Worm (Caenorhabditis elegans): ENCODE data around the gene E02H4.7.

DNA sequence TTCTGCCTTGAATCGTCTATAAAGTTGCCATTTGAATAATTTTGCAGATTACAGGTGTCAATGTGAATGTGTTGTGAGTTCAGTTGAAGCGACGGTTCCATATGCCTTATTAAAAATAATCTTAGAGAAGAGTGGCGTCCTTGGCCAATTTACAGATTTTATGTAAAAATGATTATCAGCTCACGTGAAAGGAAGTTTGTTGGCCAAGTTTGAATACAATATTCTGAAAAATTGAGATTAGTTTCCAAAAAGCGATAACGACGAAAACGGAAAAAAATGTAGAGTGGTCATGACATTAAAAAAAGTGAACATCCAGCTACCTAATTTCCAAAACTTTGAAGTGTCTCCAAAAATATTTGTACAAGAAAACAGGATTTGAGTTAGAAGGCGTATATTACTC, 1.0 kb upstream of the E02H4.7 start, which contains the start of gene E02H4.5:
- TF ChIP-seq flt-1 (GFP tag; IDR thresholded peaks at IDR 0.05) (no peak), hnd-1 (tag; optimal IDR thresholded peaks at IDR 0.05) (no peak), hmbx-1 (tag; optimal IDR thresholded peaks at IDR 0.05) (no peak), tbx-11 (GFP tag; IDR thresholded peaks at IDR 0.05) (no peak), scrt-1 (GFP tag; IDR thresholded peaks at IDR 0.05) (no peak), tra-4 (tag; optimal IDR thresholded peaks at IDR 0.05) (no peak), F13C5.2 (tag; optimal IDR thresholded peaks at IDR 0.05) (no peak), aly-1 (tag; optimal IDR thresholded peaks at IDR 0.05) (no peak), tbx-37 (GFP tag; conservative IDR thresholded peaks at IDR 0.05) (no peak)
